Worm (Caenorhabditis elegans): ENCODE results near the gene atic-1.

- no peak for TF ChIP-seq dao-5 (tag; optimal IDR thresholded peaks at IDR 0.05)
- no peak for TF ChIP-seq W03F9.2 (tag; optimal IDR thresholded peaks at IDR 0.05)
These were observed 30.5 kb upstream of the atic-1 start for ce11 chrIV:7851291-7851690.
